Worm (Caenorhabditis elegans) whole organism, early embryonic: ENCODE measurements around the gene ntl-9.

ENCODE experiments used
- F13C5.2 ChIP-seq: sonication (generic microtip); optimal IDR thresholded peaks from 2 replicates; lab custom pipeline; 2017; ENCODE audit warnings: mild to moderate bottlenecking, missing genetic modification characterization, inconsistent platforms, missing compliant biosample characterization
- ama-1 ChIP-seq: fragments of 150-350 bp; optimal IDR thresholded peaks from 2 replicates; lab custom pipeline; 2014
- flt-1 ChIP-seq: fragments of 200-800 bp; sonication (Bioruptor generic); IDR thresholded peaks from 2 replicates; pipeline ENCODE4 v1.3.6; 2022; ENCODE audit warnings: missing genetic modification characterization, missing compliant biosample characterization
- hmg-4 ChIP-seq: fragments of 200-800 bp; sonication (Bioruptor generic); optimal IDR thresholded peaks from 2 replicates; lab custom pipeline; 2018; ENCODE audit warnings: mild to moderate bottlenecking, missing genetic modification characterization, missing compliant biosample characterization
- tbx-11 ChIP-seq: fragments of 200-800 bp; sonication (Bioruptor generic); IDR thresholded peaks from 2 replicates; pipeline ENCODE4 v1.3.6; 2022; ENCODE audit warnings: missing genetic modification characterization, missing compliant biosample characterization
- tbx-37 ChIP-seq: fragments of 200-800 bp; sonication (Bioruptor generic); conservative IDR thresholded peaks from 2 replicates; pipeline ENCODE4 v1.3.6; 2022; ENCODE audit warnings: missing genetic modification reagents, missing genetic modification characterization, missing compliant biosample characterization

DNA sequence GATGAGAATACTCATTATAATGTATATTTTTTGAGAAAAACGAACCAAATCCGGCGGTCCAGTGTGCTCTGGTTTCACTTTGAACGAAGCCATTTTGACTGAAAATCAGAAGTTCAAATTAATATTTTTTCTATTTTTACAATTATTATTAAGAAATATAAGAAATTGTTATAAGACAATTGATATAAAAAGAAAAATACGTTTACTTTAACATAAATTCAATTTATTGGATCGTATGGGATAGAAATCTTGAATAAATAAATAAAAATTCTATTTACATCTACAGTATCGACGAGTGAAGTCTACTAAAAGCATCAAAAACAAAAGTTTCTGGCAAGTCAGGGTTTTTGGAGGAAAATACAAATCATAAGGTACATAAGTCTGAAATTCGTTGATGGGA lies 15.9 kb downstream of the ntl-9 start, which contains the start of gene C27F2.4:
- TF ChIP-seq ama-1 (lab: Kevin White, UChicago) (no peak), flt-1 (GFP tag; lab: Robert Waterston, UW) (no peak), tbx-11 (GFP tag; lab: Robert Waterston, UW) (no peak), hmg-4 (GFP tag; lab: Kevin White, UChicago) (no peak), tbx-37 (GFP tag; lab: Robert Waterston, UW) (no peak), F13C5.2 (tag; lab: Kevin White, UChicago) (no peak)
